Fruit fly (Drosophila melanogaster) whole organism, embryonic: Measurements from ENCODE around the gene CG15422.

Experiments
- Adf1 ChIP-seq: fragments of 200-800 bp; sonication (Bioruptor generic); IDR thresholded peaks from 2 replicates; pipeline ENCODE4 v1.3.6; 2022; ENCODE audit warnings: missing biosample characterization, missing genetic modification characterization
- Asciz ChIP-seq: fragments of 200-800 bp; sonication (Bioruptor generic); optimal IDR thresholded peaks from 2 replicates; lab custom pipeline; 2017; ENCODE audit warnings: missing biosample characterization, mild to moderate bottlenecking, missing genetic modification characterization, missing genetic modification reagents
- B-H1 ChIP-seq: fragments of 200-800 bp; sonication (Bioruptor generic); IDR thresholded peaks from 3 replicates; pipeline ENCODE4 v1.3.6; 2022; ENCODE audit warnings: missing biosample characterization, missing genetic modification characterization
- CG10209 ChIP-seq: fragments of 200-800 bp; sonication (Bioruptor generic); optimal IDR thresholded peaks from 3 replicates; lab custom pipeline; 2017; ENCODE audit warnings: missing biosample characterization, mild to moderate bottlenecking, missing genetic modification characterization, missing genetic modification reagents
- CG11085 ChIP-seq: fragments of 200-800 bp; sonication (Bioruptor generic); IDR thresholded peaks from 2 replicates; pipeline ENCODE4 v1.3.6; 2022; ENCODE audit warnings: missing biosample characterization, missing genetic modification characterization
- CG11695 ChIP-seq: fragments of 200-800 bp; sonication (Bioruptor generic); IDR thresholded peaks from 3 replicates; pipeline ENCODE4 v1.3.6; 2022; ENCODE audit warnings: missing biosample characterization, missing genetic modification characterization
- CG12391 ChIP-seq: fragments of 200-800 bp; sonication (Bioruptor generic); optimal IDR thresholded peaks from 3 replicates; lab custom pipeline; 2018; ENCODE audit warnings: missing biosample characterization, mild to moderate bottlenecking, missing genetic modification characterization, moderate library complexity
- CG12744 ChIP-seq: fragments of 200-800 bp; sonication (Bioruptor generic); optimal IDR thresholded peaks from 2 replicates; lab custom pipeline; 2016; ENCODE audit warnings: missing biosample characterization, missing genetic modification characterization
- CG12942 ChIP-seq: fragments of 200-800 bp; sonication (Bioruptor generic); optimal IDR thresholded peaks from 3 replicates; lab custom pipeline; 2016; ENCODE audit warnings: missing biosample characterization, missing genetic modification characterization
- CG13123 ChIP-seq: fragments of 200-800 bp; sonication (Bioruptor generic); optimal IDR thresholded peaks from 2 replicates; lab custom pipeline; 2016; ENCODE audit warnings: missing biosample characterization, missing genetic modification characterization
- CG13775 ChIP-seq: fragments of 200-800 bp; sonication (Bioruptor generic); optimal IDR thresholded peaks from 3 replicates; lab custom pipeline; 2017; ENCODE audit warnings: missing biosample characterization, mild to moderate bottlenecking, missing genetic modification characterization
- CG14965 ChIP-seq: fragments of 200-800 bp; sonication (Bioruptor generic); optimal IDR thresholded peaks from 2 replicates; lab custom pipeline; 2016; ENCODE audit warnings: missing biosample characterization, missing genetic modification characterization, borderline replicate concordance
- CG1647 ChIP-seq: fragments of 200-800 bp; sonication (Bioruptor generic); optimal IDR thresholded peaks from 3 replicates; lab custom pipeline; 2016; ENCODE audit warnings: missing biosample characterization, missing genetic modification characterization
- CG17385 ChIP-seq: fragments of 200-800 bp; sonication (Bioruptor generic); optimal IDR thresholded peaks from 3 replicates; lab custom pipeline; 2018; ENCODE audit warnings: missing biosample characterization, mild to moderate bottlenecking, missing genetic modification characterization
- CG34422 ChIP-seq: fragments of 200-800 bp; sonication (Bioruptor generic); IDR thresholded peaks from 3 replicates; pipeline ENCODE4 v1.3.6; 2022; ENCODE audit warnings: missing biosample characterization, missing genetic modification characterization
- CG3838 ChIP-seq: fragments of 200-800 bp; sonication (Bioruptor generic); optimal IDR thresholded peaks from 3 replicates; lab custom pipeline; 2016; ENCODE audit warnings: missing biosample characterization, missing genetic modification characterization
- CG42726 ChIP-seq: fragments of 200-800 bp; sonication (Bioruptor generic); IDR thresholded peaks from 2 replicates; pipeline ENCODE4 v1.3.6; 2022; ENCODE audit warnings: missing biosample characterization, missing genetic modification characterization; ENCODE audit not compliant: partially characterized antibody
- CG4360 ChIP-seq: fragments of 200-800 bp; sonication (Bioruptor generic); IDR thresholded peaks from 2 replicates; pipeline ENCODE4 v1.3.6; 2022; ENCODE audit warnings: missing biosample characterization, missing genetic modification characterization
- CG5180 ChIP-seq: fragments of 200-800 bp; sonication (Bioruptor generic); optimal IDR thresholded peaks from 3 replicates; lab custom pipeline; 2017; ENCODE audit warnings: missing biosample characterization, missing genetic modification characterization, mild to moderate bottlenecking, moderate library complexity, missing genetic modification reagents
- CG6689 ChIP-seq: fragments of 200-800 bp; sonication (Bioruptor generic); IDR thresholded peaks from 2 replicates; pipeline ENCODE4 v1.3.6; 2022; ENCODE audit warnings: missing biosample characterization, missing genetic modification characterization
- CG6765 ChIP-seq: fragments of 200-800 bp; sonication (Bioruptor generic); optimal IDR thresholded peaks from 3 replicates; lab custom pipeline; 2017; ENCODE audit warnings: missing biosample characterization, mild to moderate bottlenecking, missing genetic modification characterization
- CG7839 ChIP-seq: fragments of 200-800 bp; sonication (Bioruptor generic); optimal IDR thresholded peaks from 3 replicates; lab custom pipeline; 2018; ENCODE audit warnings: missing biosample characterization, mild to moderate bottlenecking, missing genetic modification characterization, moderate library complexity
- Doc3 ChIP-seq: fragments of 200-800 bp; sonication (Bioruptor generic); IDR thresholded peaks from 3 replicates; pipeline ENCODE4 v1.3.6; 2022; ENCODE audit warnings: missing biosample characterization, missing genetic modification characterization; ENCODE audit not compliant: partially characterized antibody
- Eip74EF ChIP-seq, 2 experiments: fragments of 200-800 bp in 1 of 2; fragments of >200 bp in 1 of 2; sonication (Bioruptor generic) in 1 of 2; optimal IDR thresholded peaks; 2 replicates each; lab custom pipeline; 2017 to 2019; ENCODE audit warnings: missing biosample characterization in 2 of 2, missing genetic modification characterization in 2 of 2, mild to moderate bottlenecking in 1 of 2, moderate library complexity in 1 of 2
- Fer3 ChIP-seq: fragments of 200-800 bp; sonication (Bioruptor generic); optimal IDR thresholded peaks from 2 replicates; lab custom pipeline; 2018; ENCODE audit warnings: missing biosample characterization, mild to moderate bottlenecking, missing genetic modification characterization, moderate library complexity
- HLH54F ChIP-seq: fragments of 200-800 bp; sonication (Bioruptor generic); optimal IDR thresholded peaks from 3 replicates; lab custom pipeline; 2016; ENCODE audit warnings: missing biosample characterization, missing genetic modification characterization
- HmgD ChIP-seq: fragments of 200-800 bp; sonication (Bioruptor generic); optimal IDR thresholded peaks from 3 replicates; lab custom pipeline; 2016; ENCODE audit warnings: missing biosample characterization, missing genetic modification characterization
- Hr51 ChIP-seq, 2 experiments: fragments of 200-800 bp; sonication (Bioruptor generic); optimal IDR thresholded peaks; 2 replicates in 1 of 2; 3 replicates in 1 of 2; lab custom pipeline; 2016 to 2018; ENCODE audit warnings: missing biosample characterization in 2 of 2, missing genetic modification characterization in 2 of 2, mild to moderate bottlenecking in 1 of 2, moderate library complexity in 1 of 2
- Jarid2 ChIP-seq: fragments of 200-800 bp; sonication (Bioruptor generic); optimal IDR thresholded peaks from 3 replicates; lab custom pipeline; 2017; ENCODE audit warnings: mild to moderate bottlenecking, missing biosample characterization, missing genetic modification reagents, missing genetic modification characterization
- Kr ChIP-seq: fragments of 200-800 bp; sonication (Bioruptor generic); optimal IDR thresholded peaks from 2 replicates; lab custom pipeline; 2017; ENCODE audit warnings: missing biosample characterization, mild to moderate bottlenecking, missing genetic modification characterization
- Lpt ChIP-seq: fragments of >200 bp; optimal IDR thresholded peaks from 2 replicates; lab custom pipeline; 2018; ENCODE audit warnings: missing biosample characterization, missing genetic modification characterization
- MBD-R2 ChIP-seq: fragments of 200-800 bp; sonication (Bioruptor generic); IDR thresholded peaks from 2 replicates; pipeline ENCODE4 v1.3.6; 2022; ENCODE audit warnings: missing biosample characterization, missing genetic modification characterization
- Med ChIP-seq: fragments of 200-800 bp; sonication (Bioruptor generic); peaks from one replicate; lab custom pipeline; 2016; ENCODE audit warnings: missing biosample characterization, missing genetic modification characterization, mild to moderate bottlenecking, inconsistent platforms, moderate library complexity
- NK7.1 ChIP-seq: fragments of 200-800 bp; sonication (Bioruptor generic); optimal IDR thresholded peaks from 3 replicates; lab custom pipeline; 2016; ENCODE audit warnings: missing biosample characterization, missing genetic modification characterization
- PHDP ChIP-seq: fragments of 200-800 bp; sonication (Bioruptor generic); optimal IDR thresholded peaks from 3 replicates; lab custom pipeline; 2018; ENCODE audit warnings: missing biosample characterization, mild to moderate bottlenecking, missing genetic modification characterization, moderate library complexity
- Scr ChIP-seq: fragments of 200-800 bp; sonication (Bioruptor generic); IDR thresholded peaks from 2 replicates; pipeline ENCODE4 v1.3.6; 2022; ENCODE audit warnings: missing biosample characterization, missing genetic modification characterization; ENCODE audit not compliant: partially characterized antibody
- ato ChIP-seq: fragments of 200-800 bp; sonication (Bioruptor generic); IDR thresholded peaks from 2 replicates; pipeline ENCODE4 v1.3.6; 2022; ENCODE audit warnings: missing biosample characterization, missing genetic modification characterization; ENCODE audit not compliant: partially characterized antibody
- ci ChIP-seq: fragments of 200-800 bp; sonication (Bioruptor generic); IDR thresholded peaks from 3 replicates; pipeline ENCODE4 v1.3.6; 2022; ENCODE audit warnings: missing biosample characterization, missing genetic modification characterization
- corto ChIP-seq: fragments of 200-800 bp; sonication (Bioruptor generic); optimal IDR thresholded peaks from 2 replicates; lab custom pipeline; 2016; ENCODE audit warnings: missing biosample characterization, mild to moderate bottlenecking, missing genetic modification characterization, moderate library complexity
- dysf ChIP-seq: fragments of 200-800 bp; sonication (Bioruptor generic); IDR thresholded peaks from 3 replicates; pipeline ENCODE4 v1.3.6; 2022; ENCODE audit warnings: missing biosample characterization, missing genetic modification characterization
- fru ChIP-seq: fragments of >200 bp; optimal IDR thresholded peaks from 2 replicates; lab custom pipeline; 2017
- insv ChIP-seq, 2 experiments: fragments of 200-800 bp; sonication (Bioruptor generic); optimal IDR thresholded peaks; 3 replicates each; lab custom pipeline; 2016 to 2018; ENCODE audit warnings: missing biosample characterization in 2 of 2, missing genetic modification characterization in 2 of 2
- pan ChIP-seq, 4 experiments: fragments of >200 bp in 3 of 4; fragments of 200-800 bp in 1 of 4; sonication (Bioruptor generic) in 1 of 4; optimal IDR thresholded peaks in 3 of 4; IDR thresholded peaks in 1 of 4; 2 replicates each; pipeline versions ENCODE4 v1.3.6 to Lab custom; 2017 to 2022; ENCODE audit warnings: missing biosample characterization in 2 of 4, missing genetic modification characterization in 2 of 4, mixed read lengths in 1 of 4
- ranshi ChIP-seq: fragments of 200-800 bp; sonication (Bioruptor generic); IDR thresholded peaks from 2 replicates; pipeline ENCODE4 v1.3.6; 2022; ENCODE audit warnings: missing biosample characterization, missing genetic modification characterization
- rib ChIP-seq: fragments of 200-800 bp; sonication (Bioruptor generic); IDR thresholded peaks from 2 replicates; pipeline ENCODE4 v1.3.6; 2022; ENCODE audit warnings: missing biosample characterization, missing genetic modification characterization
- row ChIP-seq: fragments of 200-800 bp; sonication (Bioruptor generic); IDR thresholded peaks from 3 replicates; pipeline ENCODE4 v1.3.6; 2022; ENCODE audit warnings: missing biosample characterization, missing genetic modification characterization
- sens-2 ChIP-seq: fragments of 200-800 bp; sonication (Bioruptor generic); IDR thresholded peaks from 2 replicates; pipeline ENCODE4 v1.3.6; 2022; ENCODE audit warnings: missing biosample characterization, missing genetic modification characterization
- slbo ChIP-seq: fragments of 200-800 bp; sonication (Bioruptor generic); IDR thresholded peaks from 2 replicates; pipeline ENCODE4 v1.3.6; 2022; ENCODE audit warnings: missing biosample characterization, missing genetic modification characterization
- stwl ChIP-seq: fragments of 200-800 bp; sonication (Bioruptor generic); optimal IDR thresholded peaks from 3 replicates; lab custom pipeline; 2018; ENCODE audit warnings: missing biosample characterization, mild to moderate bottlenecking, missing genetic modification characterization, moderate library complexity
- tna ChIP-seq: fragments of 200-800 bp; sonication (Bioruptor generic); IDR thresholded peaks from 2 replicates; pipeline ENCODE4 v1.3.6; 2022; ENCODE audit warnings: missing biosample characterization, missing genetic modification characterization; ENCODE audit not compliant: partially characterized antibody

The CG15422 gene

dm6 chr2L:4012089-4012488 is 7.3 kb downstream of the CG15422 start (continued):
- TF ChIP-seq CG12391 (no peak), CG1647 (GFP tag; lab: Kevin White, UChicago) (no peak), insv (GFP tag; optimal IDR thresholded peaks at IDR 0.05; lab: Kevin White, UChicago) (no peak), CG10209 (no peak), CG5180 (no peak), Doc3 (GFP tag; lab: Robert Waterston, UW) (no peak), CG7839 (peak; percentile 41), rib (GFP tag; lab: Robert Waterston, UW) (no peak), tna (GFP tag; lab: Robert Waterston, UW) (no peak), PHDP (tag; lab: Kevin White, UChicago) (no peak), Med (GFP tag; lab: Kevin White, UChicago) (peak; percentile 63), ato (GFP tag; lab: Robert Waterston, UW) (no peak), row (GFP tag; lab: Robert Waterston, UW) (peak; percentile 50; the same call in 2 of the 3 replicates), Adf1 (GFP tag; lab: Robert Waterston, UW) (no peak), sens-2 (no peak), CG6765 (GFP tag; lab: Kevin White, UChicago) (no peak), NK7.1 (GFP tag; lab: Kevin White, UChicago) (no peak), ranshi (peak; percentile 35; the same call in 1 of the 2 replicates), B-H1 (peak; percentile 21; the same call in 1 of the 3 replicates), Jarid2 (no peak), CG4360 (GFP tag; lab: Robert Waterston, UW) (no peak), Hr51 (GFP tag; optimal IDR thresholded peaks at IDR 0.05; lab: Kevin White, UChicago) (peak in 1 of 2 experiments; percentile 26), fru (lab: Kevin White, UChicago) (no peak), HmgD (GFP tag; lab: Kevin White, UChicago) (no peak), CG11085 (GFP tag; lab: Robert Waterston, UW) (no peak), HLH54F (GFP tag; lab: Kevin White, UChicago) (no peak), pan (optimal IDR thresholded peaks at IDR 0.05; lab: Kevin White, UChicago) (no peak), pan (GFP tag; optimal IDR thresholded peaks at IDR 0.05 in 1 of 2, IDR thresholded peaks at IDR 0.05 in 1 of 2) (no peak), corto (GFP tag; lab: Kevin White, UChicago) (no peak), slbo (GFP tag; lab: Robert Waterston, UW) (0 out of 2 replicates have a peak, but pooled peaks have one; percentile 14), stwl (tag; lab: Kevin White, UChicago) (no peak), Lpt (GFP tag; lab: Kevin White, UChicago) (no peak), CG13123 (no peak), CG12942 (no peak), Eip74EF (GFP tag; optimal IDR thresholded peaks at IDR 0.05; lab: Kevin White, UChicago) (no peak), Scr (GFP tag; lab: Robert Waterston, UW) (no peak), CG13775 (GFP tag; lab: Kevin White, UChicago) (no peak), dysf (GFP tag; lab: Robert Waterston, UW) (no peak), CG17385 (GFP tag; lab: Kevin White, UChicago) (no peak), CG42726 (GFP tag; lab: Robert Waterston, UW) (no peak), CG3838 (no peak), CG14965 (no peak), CG34422 (GFP tag; lab: Robert Waterston, UW) (0 out of 3 replicates have a peak, but pooled peaks have one; percentile 12), MBD-R2 (GFP tag; lab: Robert Waterston, UW) (peak; percentile 18; the same call in 1 of the 2 replicates), Fer3 (tag; lab: Kevin White, UChicago) (peak; percentile 19), Asciz (GFP tag; lab: Kevin White, UChicago) (no peak), ci (GFP tag; lab: Robert Waterston, UW) (no peak), CG6689 (0 out of 2 replicates have a peak, but pooled peaks have one; percentile 9), CG11695 (GFP tag; lab: Robert Waterston, UW) (no peak), Kr (GFP tag; lab: Kevin White, UChicago) (no peak), CG12744 (no peak)
